Worm (Caenorhabditis elegans) whole organism, young adult: ENCODE measurements around the gene ZK180.7.

Experiments
- C17E4.6 ChIP-seq: fragments of 200-800 bp; sonication (Bioruptor generic); IDR thresholded peaks from 2 replicates; pipeline ENCODE4 v1.3.6; 2022; ENCODE audit warnings: missing genetic modification reagents, missing genetic modification characterization, missing compliant biosample characterization
- D2030.7 ChIP-seq: fragments of 200-800 bp; sonication (Bioruptor generic); IDR thresholded peaks from 2 replicates; pipeline ENCODE4 v1.3.6; 2022; ENCODE audit warnings: missing genetic modification reagents, missing genetic modification characterization, missing compliant biosample characterization
- F10E7.11 ChIP-seq: sonication (generic microtip); optimal IDR thresholded peaks from 2 replicates; lab custom pipeline; 2017; ENCODE audit warnings: mild to moderate bottlenecking, missing genetic modification characterization, moderate library complexity, missing compliant biosample characterization
- F33H1.4 ChIP-seq: fragments of 200-800 bp; sonication (Bioruptor generic); IDR thresholded peaks from 2 replicates; pipeline ENCODE4 v1.3.6; 2022; ENCODE audit warnings: missing genetic modification reagents, missing genetic modification characterization, missing compliant biosample characterization
- K11D2.4 ChIP-seq: fragments of 200-800 bp; sonication (Bioruptor generic); IDR thresholded peaks from 2 replicates; pipeline ENCODE4 v1.3.6; 2022; ENCODE audit warnings: missing genetic modification reagents, missing genetic modification characterization, missing compliant biosample characterization
- T26A5.8 ChIP-seq: sonication (generic microtip); optimal IDR thresholded peaks from 2 replicates; lab custom pipeline; 2016; ENCODE audit warnings: missing genetic modification characterization, missing compliant biosample characterization
- Y53F4B.3 ChIP-seq: fragments of 200-800 bp; sonication (Bioruptor generic); IDR thresholded peaks from 2 replicates; pipeline ENCODE4 v1.3.6; 2022; ENCODE audit warnings: missing genetic modification reagents, missing genetic modification characterization, missing compliant biosample characterization
- Y67H2A.10 ChIP-seq: fragments of 200-800 bp; sonication (Bioruptor generic); conservative IDR thresholded peaks from 2 replicates; pipeline ENCODE4 v1.3.6; 2022; ENCODE audit warnings: missing genetic modification reagents, missing genetic modification characterization, missing compliant biosample characterization
- akir-1 ChIP-seq: fragments of 200-800 bp; sonication (Bioruptor generic); optimal IDR thresholded peaks from 2 replicates; lab custom pipeline; 2018; ENCODE audit warnings: mild to moderate bottlenecking, missing genetic modification characterization, moderate library complexity, missing compliant biosample characterization
- atf-7 ChIP-seq: sonication (generic microtip); optimal IDR thresholded peaks from 2 replicates; lab custom pipeline; 2017; ENCODE audit warnings: mild to moderate bottlenecking, missing genetic modification characterization, missing compliant biosample characterization
- attf-5 ChIP-seq: fragments of 200-800 bp; sonication (Bioruptor generic); optimal IDR thresholded peaks from 2 replicates; lab custom pipeline; 2018; ENCODE audit warnings: mild to moderate bottlenecking, missing genetic modification characterization, missing compliant biosample characterization
- cebp-1 ChIP-seq, 2 experiments: fragments of 200-800 bp in 1 of 2; sonication (Bioruptor generic) in 1 of 2; sonication (generic microtip) in 1 of 2; IDR thresholded peaks in 1 of 2; optimal IDR thresholded peaks in 1 of 2; 2 replicates each; pipeline versions ENCODE4 v1.3.6 to Lab custom; 2017 to 2022; ENCODE audit warnings: missing compliant biosample characterization in 2 of 2, missing genetic modification characterization in 2 of 2, mild to moderate bottlenecking in 1 of 2, missing genetic modification reagents in 1 of 2, moderate library complexity in 1 of 2
- ceh-100 ChIP-seq: fragments of 200-800 bp; sonication (Bioruptor generic); IDR thresholded peaks from 2 replicates; pipeline ENCODE4 v1.3.6; 2022; ENCODE audit warnings: missing genetic modification reagents, missing genetic modification characterization, missing compliant biosample characterization
- ceh-27 ChIP-seq: fragments of 200-800 bp; sonication (Bioruptor generic); optimal IDR thresholded peaks from 2 replicates; lab custom pipeline; 2018; ENCODE audit warnings: mild to moderate bottlenecking, missing genetic modification characterization, moderate library complexity, missing compliant biosample characterization
- ceh-58 ChIP-seq: fragments of 200-800 bp; sonication (Bioruptor generic); IDR thresholded peaks from 2 replicates; pipeline ENCODE4 v1.3.6; 2022; ENCODE audit warnings: missing genetic modification characterization, missing compliant biosample characterization
- die-1 ChIP-seq: sonication (generic microtip); optimal IDR thresholded peaks from 2 replicates; lab custom pipeline; 2016; ENCODE audit warnings: missing genotype, mild to moderate bottlenecking, missing genetic modification characterization, missing compliant biosample characterization
- ekl-4 ChIP-seq: fragments of 200-800 bp; sonication (Bioruptor generic); IDR thresholded peaks from 2 replicates; pipeline ENCODE4 v1.3.6; 2022; ENCODE audit warnings: missing genetic modification reagents, missing genetic modification characterization, missing compliant biosample characterization
- hlh-26 ChIP-seq: fragments of 200-800 bp; sonication (Bioruptor generic); conservative IDR thresholded peaks from 2 replicates; pipeline ENCODE4 v1.3.6; 2022; ENCODE audit warnings: missing genetic modification reagents, missing genetic modification characterization, missing compliant biosample characterization
- let-526 ChIP-seq: fragments of 200-800 bp; sonication (Bioruptor generic); IDR thresholded peaks from 2 replicates; pipeline ENCODE4 v1.3.6; 2022; ENCODE audit warnings: missing genetic modification reagents, missing genetic modification characterization, missing compliant biosample characterization
- lin-26 ChIP-seq: fragments of 200-800 bp; sonication (Bioruptor generic); IDR thresholded peaks from 2 replicates; pipeline ENCODE4 v1.3.6; 2022; ENCODE audit warnings: missing genetic modification reagents, missing genetic modification characterization, missing compliant biosample characterization
- lin-35 ChIP-seq, 3 experiments: fragments of 150-350 bp in 2 of 3; sonication (generic microtip) in 1 of 3; optimal IDR thresholded peaks; 2 replicates each; lab custom pipeline; 2014 to 2018; ENCODE audit warnings: missing biosample characterization in 3 of 3, missing genetic modification characterization in 3 of 3, missing genetic modification reagents in 3 of 3
- lin-40 ChIP-seq: sonication (generic microtip); optimal IDR thresholded peaks from 2 replicates; lab custom pipeline; 2016; ENCODE audit warnings: missing genetic modification characterization, mild to moderate bottlenecking, missing compliant biosample characterization, missing genotype, missing genetic modification reagents
- lin-54 ChIP-seq: fragments of 200-800 bp; sonication (Bioruptor generic); optimal IDR thresholded peaks from 2 replicates; lab custom pipeline; 2018; ENCODE audit warnings: mild to moderate bottlenecking, missing genetic modification characterization, missing compliant biosample characterization
- lir-1 ChIP-seq: fragments of 200-800 bp; sonication (Bioruptor generic); conservative IDR thresholded peaks from 2 replicates; pipeline ENCODE4 v1.3.6; 2022; ENCODE audit warnings: missing genetic modification reagents, missing genetic modification characterization, missing compliant biosample characterization
- madf-3 ChIP-seq: fragments of 200-800 bp; sonication (Bioruptor generic); IDR thresholded peaks from 2 replicates; pipeline ENCODE4 v1.3.6; 2022; ENCODE audit warnings: missing genetic modification reagents, missing genetic modification characterization, missing compliant biosample characterization
- madf-6 ChIP-seq: fragments of 200-800 bp; sonication (Bioruptor generic); IDR thresholded peaks from 2 replicates; pipeline ENCODE4 v1.3.6; 2022; ENCODE audit warnings: missing genetic modification reagents, missing genetic modification characterization, missing compliant biosample characterization
- madf-8 ChIP-seq: fragments of 200-800 bp; sonication (Bioruptor generic); conservative IDR thresholded peaks from 2 replicates; pipeline ENCODE4 v1.3.6; 2022; ENCODE audit warnings: missing genetic modification reagents, missing genetic modification characterization, missing compliant biosample characterization
- nfya-1 ChIP-seq: sonication (generic microtip); optimal IDR thresholded peaks from 2 replicates; lab custom pipeline; 2017; ENCODE audit warnings: antibody characterized with exemption, missing compliant biosample characterization, missing genetic modification characterization, borderline replicate concordance; ENCODE audit not compliant: insufficient read depth
- nhr-27 ChIP-seq: fragments of 200-800 bp; sonication (Bioruptor generic); optimal IDR thresholded peaks from 2 replicates; lab custom pipeline; 2018; ENCODE audit warnings: mild to moderate bottlenecking, missing genetic modification characterization, moderate library complexity, missing compliant biosample characterization
- nhr-90 ChIP-seq: sonication (generic microtip); optimal IDR thresholded peaks from 2 replicates; lab custom pipeline; 2016; ENCODE audit warnings: missing genotype, mild to moderate bottlenecking, missing genetic modification characterization, missing compliant biosample characterization
- rcor-1 ChIP-seq: fragments of 200-800 bp; sonication (Bioruptor generic); IDR thresholded peaks from 2 replicates; pipeline ENCODE4 v1.3.6; 2022; ENCODE audit warnings: missing genetic modification reagents, missing genetic modification characterization, missing compliant biosample characterization
- rec-8 ChIP-seq, 2 experiments: sonication (generic microtip); optimal IDR thresholded peaks; 2 replicates each; lab custom pipeline; 2016; ENCODE audit warnings: mild to moderate bottlenecking in 2 of 2, missing genetic modification characterization in 2 of 2, missing genetic modification reagents in 2 of 2, missing genotype in 2 of 2, missing biosample characterization in 1 of 2, missing compliant biosample characterization in 1 of 2, moderate library complexity in 1 of 2
- rpc-1 ChIP-seq, 2 experiments: fragments of 150-350 bp in 1 of 2; sonication (generic microtip) in 1 of 2; optimal IDR thresholded peaks; 2 replicates each; lab custom pipeline; 2014 to 2018; ENCODE audit warnings: missing biosample characterization in 1 of 2, missing genetic modification characterization in 1 of 2, missing genetic modification reagents in 1 of 2, missing genotype in 1 of 2
- sdz-38 ChIP-seq: sonication (generic microtip); optimal IDR thresholded peaks from 2 replicates; lab custom pipeline; 2016; ENCODE audit warnings: missing genotype, missing genetic modification characterization, missing compliant biosample characterization
- snpc-1.3 ChIP-seq: sonication (generic microtip); optimal IDR thresholded peaks from 2 replicates; lab custom pipeline; 2017; ENCODE audit warnings: missing genetic modification characterization, mild to moderate bottlenecking, missing compliant biosample characterization, antibody characterized with exemption, moderate library complexity, missing genotype, missing genetic modification reagents; ENCODE audit not compliant: insufficient read depth
- snpc-4 ChIP-seq, 5 experiments: fragments of 150-350 bp in 1 of 5; sonication (generic microtip) in 4 of 5; optimal IDR thresholded peaks; 2 replicates each; lab custom pipeline; 2014 to 2018; ENCODE audit warnings: missing genetic modification characterization in 5 of 5, missing biosample characterization in 3 of 5, antibody characterized with exemption in 2 of 5, mild to moderate bottlenecking in 2 of 5, missing compliant biosample characterization in 2 of 5, missing genotype in 2 of 5, moderate library complexity in 2 of 5, missing genetic modification reagents in 1 of 5
- sptf-2 ChIP-seq: fragments of 200-800 bp; sonication (Bioruptor generic); optimal IDR thresholded peaks from 2 replicates; lab custom pipeline; 2018; ENCODE audit warnings: mild to moderate bottlenecking, missing genetic modification characterization, missing compliant biosample characterization
- xnd-1 ChIP-seq: sonication (generic microtip); optimal IDR thresholded peaks from 2 replicates; lab custom pipeline; 2016; ENCODE audit warnings: missing genotype, missing genetic modification reagents, missing genetic modification characterization, missing compliant biosample characterization
- zfh-2 ChIP-seq: fragments of 200-800 bp; sonication (Bioruptor generic); conservative IDR thresholded peaks from 2 replicates; pipeline ENCODE4 v1.3.6; 2022; ENCODE audit warnings: missing genetic modification reagents, missing genetic modification characterization, missing compliant biosample characterization
- ztf-18 ChIP-seq: sonication (generic microtip); optimal IDR thresholded peaks from 2 replicates; lab custom pipeline; 2016; ENCODE audit warnings: missing genotype, mild to moderate bottlenecking, missing genetic modification characterization, missing compliant biosample characterization
- ztf-28 ChIP-seq: fragments of 200-800 bp; sonication (Bioruptor generic); IDR thresholded peaks from 2 replicates; pipeline ENCODE4 v1.3.6; 2022; ENCODE audit warnings: missing genetic modification reagents, missing genetic modification characterization, missing compliant biosample characterization

The ZK180.7 gene

DNA sequence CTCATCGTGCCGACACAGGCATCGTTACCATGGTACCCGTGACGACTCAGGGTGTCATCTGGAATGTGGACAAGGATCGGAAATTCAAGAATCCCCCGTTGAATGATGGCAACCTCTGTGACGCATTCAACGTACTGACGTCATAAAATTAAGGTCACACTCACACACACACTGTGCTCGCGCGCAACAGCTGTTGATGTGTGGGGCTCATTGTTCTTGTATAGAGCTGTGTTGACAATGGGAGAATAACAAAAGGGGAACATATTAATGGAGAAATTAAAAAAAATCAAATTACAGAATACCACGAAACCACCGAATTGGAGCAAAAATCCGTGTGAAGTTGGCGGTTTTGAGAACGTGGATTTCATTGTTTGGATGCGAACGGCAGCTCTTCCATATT lies 42.0 kb upstream of the ZK180.7 start:
- no peak for TF ChIP-seq snpc-4 (GFP tag; optimal IDR thresholded peaks at IDR 0.05; lab: Kevin White, UChicago)
- TF ChIP-seq snpc-4 (tag; optimal IDR thresholded peaks at IDR 0.05; lab: Kevin White, UChicago): no peak
- TF ChIP-seq ztf-28 (GFP tag; lab: Robert Waterston, UW): no peak
- TF ChIP-seq lin-54 (GFP tag; lab: Kevin White, UChicago): no peak
- TF ChIP-seq ceh-100 (GFP tag; lab: Robert Waterston, UW): no peak
- no peak for TF ChIP-seq let-526 (GFP tag; lab: Robert Waterston, UW)

DNA sequence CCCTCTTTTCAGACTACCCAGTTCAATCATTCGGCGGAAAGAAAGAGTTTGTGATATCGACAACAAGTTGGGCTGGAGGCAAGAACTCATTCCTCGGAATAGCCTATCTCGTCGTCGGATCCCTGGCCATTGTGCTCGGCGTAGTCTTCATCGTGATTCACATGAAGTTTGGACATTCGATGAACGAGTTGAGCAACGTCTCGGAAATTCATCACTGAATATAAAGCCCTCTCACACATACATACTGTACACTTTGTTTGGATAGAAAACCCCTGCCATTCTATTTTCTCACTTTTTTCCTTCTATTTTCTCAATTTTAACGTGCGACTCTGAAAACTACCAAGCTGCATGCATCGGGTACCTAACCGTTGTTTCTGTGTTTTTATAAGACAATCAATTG lies 40.9 kb upstream of the ZK180.7 start, which contains the start of gene R08C7.12:
R08C7.12 (plus strand) TSS at position 301 of the 400 bp plus-strand sequence.
- TF ChIP-seq madf-6 (GFP tag; lab: Robert Waterston, UW) (peak; percentile 23; the same call in 1 of the 2 replicates), ceh-27 (GFP tag; lab: Kevin White, UChicago) (no peak)

DNA sequence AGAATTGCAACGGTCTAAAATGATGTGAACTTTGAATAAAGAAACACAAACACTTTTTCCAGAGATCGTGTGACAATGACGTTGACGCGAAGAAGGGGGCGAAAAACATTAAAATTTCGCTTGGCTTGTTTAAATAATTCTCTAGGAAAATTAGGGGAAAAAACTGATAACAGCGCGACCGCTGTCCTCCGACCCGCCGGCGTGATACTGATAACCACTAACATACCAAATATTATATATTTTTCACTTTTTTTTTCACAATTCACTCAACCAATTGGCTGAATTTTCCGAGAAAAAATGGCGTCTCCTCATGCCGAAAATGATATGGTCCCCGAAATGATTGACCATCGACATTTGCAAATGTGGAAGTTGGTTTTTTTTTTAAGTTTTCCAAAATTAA lies 40.5 kb upstream of the ZK180.7 start:
- TF ChIP-seq rec-8 (tag; optimal IDR thresholded peaks at IDR 0.05; lab: Kevin White, UChicago) (peak; percentile 19 to 23), ceh-58 (GFP tag; lab: Robert Waterston, UW) (0 out of 2 replicates have a peak, but pooled peaks have one; percentile 41), lin-40 (peak; percentile 52), sptf-2 (GFP tag; lab: Kevin White, UChicago) (no peak), snpc-4 (GFP tag; optimal IDR thresholded peaks at IDR 0.05; lab: Kevin White, UChicago) (no peak), snpc-4 (tag; optimal IDR thresholded peaks at IDR 0.05; lab: Kevin White, UChicago) (peak in 2 of 4 experiments; percentile 22 to 47), lir-1 (GFP tag; lab: Robert Waterston, UW) (no peak), nfya-1 (tag; lab: Kevin White, UChicago) (no peak), nhr-90 (peak; percentile 47), hlh-26 (GFP tag; lab: Robert Waterston, UW) (no peak), rpc-1 (optimal IDR thresholded peaks at IDR 0.05; lab: Kevin White, UChicago) (no peak), rpc-1 (tag; optimal IDR thresholded peaks at IDR 0.05; lab: Kevin White, UChicago) (no peak), lin-26 (GFP tag; lab: Robert Waterston, UW) (peak; percentile 58; the same call in 1 of the 2 replicates), Y67H2A.10 (GFP tag; lab: Robert Waterston, UW) (no peak), madf-6 (GFP tag; lab: Robert Waterston, UW) (peak; percentile 46; the same call in 1 of the 2 replicates), F10E7.11 (peak; percentile 51), madf-3 (no peak), die-1 (tag; lab: Kevin White, UChicago) (peak; percentile 18), akir-1 (GFP tag; lab: Kevin White, UChicago) (no peak), ekl-4 (GFP tag; lab: Robert Waterston, UW) (no peak; the same call in 1 of the 2 replicates), sdz-38 (tag; lab: Kevin White, UChicago) (no peak), K11D2.4 (GFP tag; lab: Robert Waterston, UW) (no peak), zfh-2 (no peak), nhr-27 (no peak), xnd-1 (tag; lab: Kevin White, UChicago) (peak; percentile 2), attf-5 (GFP tag; lab: Kevin White, UChicago) (peak; percentile 42), snpc-1.3 (no peak), madf-8 (GFP tag; lab: Robert Waterston, UW) (no peak), rcor-1 (GFP tag; lab: Robert Waterston, UW) (peak; percentile 39; the same call in 1 of the 2 replicates), lin-35 (GFP tag; optimal IDR thresholded peaks at IDR 0.05; lab: Kevin White, UChicago) (peak in 1 of 3 experiments; percentile 50), T26A5.8 (tag; lab: Kevin White, UChicago) (no peak), D2030.7 (peak; percentile 35; the same call in 1 of the 2 replicates), Y53F4B.3 (no peak), ztf-18 (tag; lab: Kevin White, UChicago) (peak; percentile 40), cebp-1 (GFP tag; IDR thresholded peaks at IDR 0.05; lab: Robert Waterston, UW) (no peak), cebp-1 (tag; optimal IDR thresholded peaks at IDR 0.05; lab: Kevin White, UChicago) (peak; percentile 56), C17E4.6 (GFP tag; lab: Robert Waterston, UW) (0 out of 2 replicates have a peak, but pooled peaks have one; percentile 16), atf-7 (peak; percentile 49), F33H1.4 (peak; percentile 39)
